Worm (Caenorhabditis elegans): ENCODE results near the gene fbxa-172.

The fbxa-172 gene

ce11 chrV:17549362-17549761, 9.7 kb upstream of the fbxa-172 start, which contains the start of gene fbxa-176:
Gene fbxa-176, plus strand, starts transcription at chrV:17549675.
- no peak for TF ChIP-seq flt-1 (GFP tag; IDR thresholded peaks at IDR 0.05)
- TF ChIP-seq scrt-1 (GFP tag; IDR thresholded peaks at IDR 0.05) = no peak
- no peak for TF ChIP-seq B0310.2 (tag; optimal IDR thresholded peaks at IDR 0.05)
- TF ChIP-seq ama-1 (optimal IDR thresholded peaks at IDR 0.05) = no peak
- no peak for TF ChIP-seq aly-1 (tag; optimal IDR thresholded peaks at IDR 0.05)
- TF ChIP-seq F13C5.2 (tag; optimal IDR thresholded peaks at IDR 0.05) = no peak
- TF ChIP-seq tbx-11 (GFP tag; IDR thresholded peaks at IDR 0.05) = no peak
- no peak for TF ChIP-seq tbx-37 (GFP tag; conservative IDR thresholded peaks at IDR 0.05)
- TF ChIP-seq sea-1 (GFP tag; conservative IDR thresholded peaks at IDR 0.05) = no peak
- no peak for TF ChIP-seq ceh-13 (GFP tag; optimal IDR thresholded peaks at IDR 0.05)
- no peak for TF ChIP-seq hnd-1 (tag; optimal IDR thresholded peaks at IDR 0.05)
- TF ChIP-seq ets-7 (tag; optimal IDR thresholded peaks at IDR 0.05) = no peak
- TF ChIP-seq hmg-4 (GFP tag; optimal IDR thresholded peaks at IDR 0.05) = no peak
- no peak for TF ChIP-seq hmbx-1 (tag; optimal IDR thresholded peaks at IDR 0.05)
- no peak for TF ChIP-seq pes-1 (GFP tag; IDR thresholded peaks at IDR 0.05)
- no peak for TF ChIP-seq ceh-36 (tag; optimal IDR thresholded peaks at IDR 0.05)
- no peak for TF ChIP-seq tra-4 (tag; optimal IDR thresholded peaks at IDR 0.05)

- TF ChIP-seq flt-1 (GFP tag; IDR thresholded peaks at IDR 0.05) (no peak), aly-1 (tag; optimal IDR thresholded peaks at IDR 0.05) (no peak), tbx-37 (GFP tag; conservative IDR thresholded peaks at IDR 0.05) (no peak), B0310.2 (tag; optimal IDR thresholded peaks at IDR 0.05) (no peak), scrt-1 (GFP tag; IDR thresholded peaks at IDR 0.05) (no peak), pes-1 (GFP tag; IDR thresholded peaks at IDR 0.05) (no peak), tbx-11 (GFP tag; IDR thresholded peaks at IDR 0.05) (no peak), ets-7 (tag; optimal IDR thresholded peaks at IDR 0.05) (no peak), sea-1 (GFP tag; conservative IDR thresholded peaks at IDR 0.05) (no peak), tra-4 (tag; optimal IDR thresholded peaks at IDR 0.05) (no peak), hmbx-1 (tag; optimal IDR thresholded peaks at IDR 0.05) (no peak), F13C5.2 (tag; optimal IDR thresholded peaks at IDR 0.05) (no peak), ceh-36 (tag; optimal IDR thresholded peaks at IDR 0.05) (no peak), hmg-4 (GFP tag; optimal IDR thresholded peaks at IDR 0.05) (no peak), ama-1 (optimal IDR thresholded peaks at IDR 0.05) (no peak), hnd-1 (tag; optimal IDR thresholded peaks at IDR 0.05) (no peak), ceh-13 (GFP tag; optimal IDR thresholded peaks at IDR 0.05) (no peak)
Observed at ce11 chrV:17551396-17551795, 7.7 kb upstream of the fbxa-172 start.

- no peak for TF ChIP-seq B0310.2 (tag; optimal IDR thresholded peaks at IDR 0.05)
- no peak for TF ChIP-seq pes-1 (GFP tag; IDR thresholded peaks at IDR 0.05)
- TF ChIP-seq ceh-13 (GFP tag; optimal IDR thresholded peaks at IDR 0.05) = no peak
- TF ChIP-seq F13C5.2 (tag; optimal IDR thresholded peaks at IDR 0.05) = no peak
- no peak for TF ChIP-seq tbx-11 (GFP tag; IDR thresholded peaks at IDR 0.05)
- TF ChIP-seq hmg-4 (GFP tag; optimal IDR thresholded peaks at IDR 0.05) = no peak
- no peak for TF ChIP-seq tbx-37 (GFP tag; conservative IDR thresholded peaks at IDR 0.05)
- no peak for TF ChIP-seq flt-1 (GFP tag; IDR thresholded peaks at IDR 0.05)
- no peak for TF ChIP-seq hnd-1 (tag; optimal IDR thresholded peaks at IDR 0.05)
- no peak for TF ChIP-seq ets-7 (tag; optimal IDR thresholded peaks at IDR 0.05)
- no peak for TF ChIP-seq aly-1 (tag; optimal IDR thresholded peaks at IDR 0.05)
- no peak for TF ChIP-seq sea-1 (GFP tag; conservative IDR thresholded peaks at IDR 0.05)
- no peak for TF ChIP-seq tra-4 (tag; optimal IDR thresholded peaks at IDR 0.05)
- no peak for TF ChIP-seq ceh-36 (tag; optimal IDR thresholded peaks at IDR 0.05)
Observed at ce11 chrV:17552759-17553158, 6.3 kb upstream of the fbxa-172 start, which contains the start of gene C38D9.8. Gene C38D9.8, minus strand, starts transcription at chrV:17552859.

- no peak for TF ChIP-seq scrt-1 (GFP tag; IDR thresholded peaks at IDR 0.05)
- TF ChIP-seq sea-1 (GFP tag; conservative IDR thresholded peaks at IDR 0.05) = no peak
- TF ChIP-seq hmbx-1 (tag; optimal IDR thresholded peaks at IDR 0.05) = no peak
- TF ChIP-seq F13C5.2 (tag; optimal IDR thresholded peaks at IDR 0.05) = no peak
- no peak for TF ChIP-seq ceh-13 (GFP tag; optimal IDR thresholded peaks at IDR 0.05)
Observed at ce11 chrV:17558377-17558776, 669 bp upstream of the fbxa-172 start, which contains the start of gene fbxa-174. Gene fbxa-174, minus strand, starts transcription at chrV:17558477.

ce11 chrV:17565903-17566302, 6.9 kb downstream of the fbxa-172 start, which contains the start of gene fbxa-171:
Gene fbxa-171, minus strand, starts transcription at chrV:17566003.
- TF ChIP-seq ceh-13 (GFP tag; optimal IDR thresholded peaks at IDR 0.05) (no peak), tbx-37 (GFP tag; conservative IDR thresholded peaks at IDR 0.05) (no peak), hmg-4 (GFP tag; optimal IDR thresholded peaks at IDR 0.05) (no peak), ets-7 (tag; optimal IDR thresholded peaks at IDR 0.05) (no peak), hmbx-1 (tag; optimal IDR thresholded peaks at IDR 0.05) (no peak), ceh-36 (tag; optimal IDR thresholded peaks at IDR 0.05) (no peak), B0310.2 (tag; optimal IDR thresholded peaks at IDR 0.05) (no peak)

- TF ChIP-seq flt-1 (GFP tag; IDR thresholded peaks at IDR 0.05) = no peak
- TF ChIP-seq hmbx-1 (tag; optimal IDR thresholded peaks at IDR 0.05) = no peak
- TF ChIP-seq ceh-36 (tag; optimal IDR thresholded peaks at IDR 0.05) = no peak
- no peak for TF ChIP-seq ama-1 (optimal IDR thresholded peaks at IDR 0.05)
- no peak for TF ChIP-seq ceh-13 (GFP tag; optimal IDR thresholded peaks at IDR 0.05)
- TF ChIP-seq sea-1 (GFP tag; conservative IDR thresholded peaks at IDR 0.05) = no peak
- no peak for TF ChIP-seq tbx-11 (GFP tag; IDR thresholded peaks at IDR 0.05)
- TF ChIP-seq tbx-37 (GFP tag; conservative IDR thresholded peaks at IDR 0.05) = no peak
Observed at ce11 chrV:17566850-17567249, 7.8 kb downstream of the fbxa-172 start, which contains the start of gene C38D9.2. Gene C38D9.2, plus strand, starts transcription at chrV:17567150.

- TF ChIP-seq pes-1 (GFP tag; IDR thresholded peaks at IDR 0.05) (no peak), ceh-13 (GFP tag; optimal IDR thresholded peaks at IDR 0.05) (no peak), ets-7 (tag; optimal IDR thresholded peaks at IDR 0.05) (no peak), B0310.2 (tag; optimal IDR thresholded peaks at IDR 0.05) (no peak), ceh-36 (tag; optimal IDR thresholded peaks at IDR 0.05) (no peak), hnd-1 (tag; optimal IDR thresholded peaks at IDR 0.05) (no peak), tbx-11 (GFP tag; IDR thresholded peaks at IDR 0.05) (no peak), hmbx-1 (tag; optimal IDR thresholded peaks at IDR 0.05) (no peak), flt-1 (GFP tag; IDR thresholded peaks at IDR 0.05) (no peak), tbx-37 (GFP tag; conservative IDR thresholded peaks at IDR 0.05) (no peak), F13C5.2 (tag; optimal IDR thresholded peaks at IDR 0.05) (no peak), scrt-1 (GFP tag; IDR thresholded peaks at IDR 0.05) (no peak), ama-1 (optimal IDR thresholded peaks at IDR 0.05) (no peak), tra-4 (tag; optimal IDR thresholded peaks at IDR 0.05) (no peak), hmg-4 (GFP tag; optimal IDR thresholded peaks at IDR 0.05) (no peak), aly-1 (tag; optimal IDR thresholded peaks at IDR 0.05) (no peak)
Observed at ce11 chrV:17580017-17580416, 21.0 kb downstream of the fbxa-172 start.

Measured in whole organism, early embryonic.